Fruit fly (Drosophila melanogaster) whole organism, prepupa: Measurements from ENCODE around the gene repo.

Experiments used
- CG11294 ChIP-seq: fragments of 200-800 bp; sonication (Bioruptor generic); IDR thresholded peaks from 2 replicates; pipeline ENCODE4 v1.3.6; 2022; ENCODE audit warnings: missing biosample characterization, missing genetic modification characterization
- CG11762 ChIP-seq: fragments of 200-800 bp; sonication (Bioruptor generic); optimal IDR thresholded peaks from 3 replicates; lab custom pipeline; 2016; ENCODE audit warnings: missing biosample characterization, missing genetic modification characterization; ENCODE audit not compliant: insufficient read depth
- CG16779 ChIP-seq: fragments of 200-800 bp; sonication (Bioruptor generic); optimal IDR thresholded peaks from 3 replicates; lab custom pipeline; 2017; ENCODE audit warnings: missing biosample characterization, mild to moderate bottlenecking, missing genetic modification characterization
- CG31627 ChIP-seq: fragments of 200-800 bp; sonication (Bioruptor generic); optimal IDR thresholded peaks from 3 replicates; lab custom pipeline; 2016; ENCODE audit warnings: missing biosample characterization, missing genetic modification characterization
- CG34406 ChIP-seq: fragments of 200-800 bp; sonication (Bioruptor generic); optimal IDR thresholded peaks from 3 replicates; lab custom pipeline; 2016; ENCODE audit warnings: missing biosample characterization, missing genetic modification characterization
- CG3919 ChIP-seq: fragments of 200-800 bp; sonication (Bioruptor generic); optimal IDR thresholded peaks from 3 replicates; lab custom pipeline; 2016; ENCODE audit warnings: missing biosample characterization, missing genetic modification characterization
- CG4318 ChIP-seq: fragments of 200-800 bp; sonication (Bioruptor generic); optimal IDR thresholded peaks from 3 replicates; lab custom pipeline; 2017; ENCODE audit warnings: missing biosample characterization, mild to moderate bottlenecking, missing genetic modification characterization
- CG6276 ChIP-seq: fragments of 200-800 bp; sonication (Bioruptor generic); optimal IDR thresholded peaks from 2 replicates; lab custom pipeline; 2017; ENCODE audit warnings: missing biosample characterization, mild to moderate bottlenecking, missing genetic modification characterization
- CG6792 ChIP-seq: fragments of 200-800 bp; sonication (Bioruptor generic); optimal IDR thresholded peaks from 3 replicates; lab custom pipeline; 2016; ENCODE audit warnings: missing biosample characterization, missing genetic modification characterization
- CG6808 ChIP-seq: fragments of 200-800 bp; sonication (Bioruptor generic); optimal IDR thresholded peaks from 3 replicates; lab custom pipeline; 2017; ENCODE audit warnings: missing biosample characterization, missing genetic modification characterization, mild to moderate bottlenecking, moderate library complexity, missing genetic modification reagents
- CG7368 ChIP-seq: fragments of 200-800 bp; sonication (Bioruptor generic); optimal IDR thresholded peaks from 3 replicates; lab custom pipeline; 2016; ENCODE audit warnings: missing biosample characterization, missing genetic modification characterization
- CG8119 ChIP-seq: fragments of 200-800 bp; sonication (Bioruptor generic); IDR thresholded peaks from 3 replicates; pipeline ENCODE4 v1.3.6; 2022; ENCODE audit warnings: missing biosample characterization, missing genetic modification characterization
- CG8319 ChIP-seq: fragments of 200-800 bp; sonication (Bioruptor generic); optimal IDR thresholded peaks from 3 replicates; lab custom pipeline; 2016; ENCODE audit warnings: missing biosample characterization, missing genetic modification characterization
- CG8632 ChIP-seq: fragments of 200-800 bp; sonication (Bioruptor generic); optimal IDR thresholded peaks from 3 replicates; lab custom pipeline; 2016; ENCODE audit warnings: missing biosample characterization, missing genetic modification characterization
- CG9139 ChIP-seq: fragments of 200-800 bp; sonication (Bioruptor generic); optimal IDR thresholded peaks from 3 replicates; lab custom pipeline; 2017; ENCODE audit warnings: missing biosample characterization, mild to moderate bottlenecking, missing genetic modification characterization
- Eip75B ChIP-seq: fragments of 200-800 bp; sonication (Bioruptor generic); optimal IDR thresholded peaks from 3 replicates; lab custom pipeline; 2016; ENCODE audit warnings: missing biosample characterization, missing genetic modification characterization
- Eip78C ChIP-seq: fragments of 200-800 bp; sonication (Bioruptor generic); peaks from one replicate; lab custom pipeline; 2016; ENCODE audit warnings: missing biosample characterization, missing genetic modification characterization
- Eip93F ChIP-seq: fragments of 200-800 bp; sonication (Bioruptor generic); optimal IDR thresholded peaks from 2 replicates; lab custom pipeline; 2016; ENCODE audit warnings: missing biosample characterization, mild to moderate bottlenecking, missing genetic modification characterization
- Ets21C ChIP-seq: fragments of 200-800 bp; sonication (Bioruptor generic); optimal IDR thresholded peaks from 3 replicates; lab custom pipeline; 2016; ENCODE audit warnings: missing biosample characterization, missing genetic modification characterization
- Ets96B ChIP-seq: fragments of 200-800 bp; optimal IDR thresholded peaks from 2 replicates; lab custom pipeline; 2019; ENCODE audit warnings: missing biosample characterization, mild to moderate bottlenecking, missing genetic modification characterization, moderate library complexity
- Hr38 ChIP-seq: sonication (Bioruptor generic); optimal IDR thresholded peaks from 2 replicates; lab custom pipeline; 2016; ENCODE audit warnings: missing biosample characterization, missing genetic modification characterization
- Hr4 ChIP-seq: fragments of 200-800 bp; sonication (Bioruptor generic); optimal IDR thresholded peaks from 3 replicates; lab custom pipeline; 2016; ENCODE audit warnings: missing biosample characterization, missing genetic modification characterization
- OdsH ChIP-seq: fragments of 200-800 bp; sonication (Bioruptor generic); optimal IDR thresholded peaks from 3 replicates; lab custom pipeline; 2016; ENCODE audit warnings: missing biosample characterization, missing genetic modification characterization
- Smox ChIP-seq: fragments of 200-800 bp; sonication (Bioruptor generic); optimal IDR thresholded peaks from 3 replicates; lab custom pipeline; 2016; ENCODE audit warnings: missing biosample characterization, missing genetic modification characterization
- Sox102F ChIP-seq: fragments of 200-800 bp; sonication (Bioruptor generic); optimal IDR thresholded peaks from 2 replicates; lab custom pipeline; 2016; ENCODE audit warnings: missing biosample characterization, mild to moderate bottlenecking, missing genetic modification characterization
- Sox14 ChIP-seq: fragments of 200-800 bp; sonication (Bioruptor generic); optimal IDR thresholded peaks from 3 replicates; lab custom pipeline; 2016; ENCODE audit warnings: missing biosample characterization, missing genetic modification characterization
- achi ChIP-seq: fragments of 200-800 bp; sonication (Bioruptor generic); optimal IDR thresholded peaks from 3 replicates; lab custom pipeline; 2016; ENCODE audit warnings: missing biosample characterization, missing genetic modification characterization
- acj6 ChIP-seq: fragments of 200-800 bp; sonication (Bioruptor generic); optimal IDR thresholded peaks from 3 replicates; lab custom pipeline; 2016; ENCODE audit warnings: missing biosample characterization, missing genetic modification characterization
- cyc ChIP-seq: fragments of 200-800 bp; sonication (Bioruptor generic); optimal IDR thresholded peaks from 3 replicates; lab custom pipeline; 2016; ENCODE audit warnings: missing biosample characterization, missing genetic modification characterization
- dac ChIP-seq: fragments of 200-800 bp; sonication (Bioruptor generic); optimal IDR thresholded peaks from 2 replicates; lab custom pipeline; 2017; ENCODE audit warnings: missing biosample characterization, mild to moderate bottlenecking, missing genetic modification characterization
- dsx ChIP-seq: fragments of 200-800 bp; optimal IDR thresholded peaks from 3 replicates; lab custom pipeline; 2019; ENCODE audit warnings: missing biosample characterization, mild to moderate bottlenecking, missing genetic modification characterization, moderate library complexity; ENCODE audit not compliant: poor library complexity, severe bottlenecking
- eg ChIP-seq: fragments of 200-800 bp; sonication (Bioruptor generic); IDR thresholded peaks from 3 replicates; pipeline ENCODE4 v1.3.6; 2022; ENCODE audit warnings: missing biosample characterization, missing genetic modification characterization
- esn ChIP-seq: fragments of 200-800 bp; sonication (Bioruptor generic); optimal IDR thresholded peaks from 2 replicates; lab custom pipeline; 2016; ENCODE audit warnings: missing biosample characterization, mild to moderate bottlenecking, missing genetic modification characterization, moderate library complexity
- fd59A ChIP-seq: fragments of 200-800 bp; sonication (Bioruptor generic); optimal IDR thresholded peaks from 2 replicates; lab custom pipeline; 2017; ENCODE audit warnings: missing biosample characterization, mild to moderate bottlenecking, missing genetic modification characterization, missing genetic modification reagents
- fkh ChIP-seq: fragments of 200-800 bp; sonication (Bioruptor generic); optimal IDR thresholded peaks from 3 replicates; lab custom pipeline; 2017; ENCODE audit warnings: missing biosample characterization, mild to moderate bottlenecking, missing genetic modification characterization, moderate library complexity
- lz ChIP-seq: fragments of 200-800 bp; sonication (Bioruptor generic); optimal IDR thresholded peaks from 3 replicates; lab custom pipeline; 2016; ENCODE audit warnings: missing biosample characterization, missing genetic modification characterization
- net ChIP-seq: fragments of 200-800 bp; sonication (Bioruptor generic); optimal IDR thresholded peaks from 3 replicates; lab custom pipeline; 2016; ENCODE audit warnings: missing biosample characterization, missing genetic modification characterization
- spab ChIP-seq: fragments of 200-800 bp; sonication (Bioruptor generic); optimal IDR thresholded peaks from 2 replicates; lab custom pipeline; 2017; ENCODE audit warnings: missing biosample characterization, mild to moderate bottlenecking, missing genetic modification characterization, missing genetic modification reagents
- ss ChIP-seq, 2 experiments: fragments of 200-800 bp; sonication (Bioruptor generic); optimal IDR thresholded peaks; 2 replicates in 1 of 2; 3 replicates in 1 of 2; lab custom pipeline; 2017 to 2018; ENCODE audit warnings: mild to moderate bottlenecking in 2 of 2, missing biosample characterization in 2 of 2, missing genetic modification characterization in 2 of 2, moderate library complexity in 1 of 2
- svp ChIP-seq: fragments of 200-800 bp; sonication (Bioruptor generic); peaks from one replicate; lab custom pipeline; 2016; ENCODE audit warnings: missing biosample characterization, missing genetic modification characterization
- topi ChIP-seq: fragments of 200-800 bp; sonication (Bioruptor generic); optimal IDR thresholded peaks from 3 replicates; lab custom pipeline; 2016; ENCODE audit warnings: missing biosample characterization, missing genetic modification characterization
- vri ChIP-seq: fragments of 200-800 bp; sonication (Bioruptor generic); optimal IDR thresholded peaks from 3 replicates; lab custom pipeline; 2016; ENCODE audit warnings: missing biosample characterization, mild to moderate bottlenecking, missing genetic modification characterization

repo gene

dm6 chr3R:18223434-18223833, 12.6 kb upstream of the repo start, which contains the start of the genes mTerf5 and Non3 (continued):
- TF ChIP-seq CG8119 (GFP tag; lab: Robert Waterston, UW) (0 out of 3 replicates have a peak, but pooled peaks have one; percentile 19), Ets96B (tag; lab: Kevin White, UChicago) (peak; percentile 58), CG3919 (peak; percentile 53), CG11294 (no peak), OdsH (GFP tag; lab: Kevin White, UChicago) (peak; percentile 63), acj6 (GFP tag; lab: Kevin White, UChicago) (peak; percentile 44), esn (peak; percentile 65), CG8632 (GFP tag; lab: Kevin White, UChicago) (peak; percentile 65), net (GFP tag; lab: Kevin White, UChicago) (peak; percentile 21), Hr38 (no peak), spab (no peak), CG7368 (GFP tag; lab: Kevin White, UChicago) (no peak), achi (GFP tag; lab: Kevin White, UChicago) (peak; percentile 66), eg (GFP tag; lab: Robert Waterston, UW) (no peak), CG6276 (GFP tag; lab: Kevin White, UChicago) (no peak), Sox102F (GFP tag; lab: Kevin White, UChicago) (no peak), CG6808 (GFP tag; lab: Kevin White, UChicago) (no peak), dsx (peak; percentile 55), ss (GFP tag; optimal IDR thresholded peaks at IDR 0.05; lab: Kevin White, UChicago) (peak in 1 of 2 experiments; percentile 14)

dm6 chr3R:18226043-18226808, 9.8 kb upstream of the repo start, which contains the start of the genes CG7168 and Mdh2:
Gene CG7168, minus strand, starts transcription at chr3R:18226082.
Gene Mdh2, plus strand, starts transcription at chr3R:18226396.
- TF ChIP-seq CG6808 (GFP tag; lab: Kevin White, UChicago) (no peak), Hr4 (GFP tag; lab: Kevin White, UChicago) (no peak), dsx (peak; percentile 28), vri (peak; percentile 82), Eip75B (GFP tag; lab: Kevin White, UChicago) (no peak), CG16779 (tag; lab: Kevin White, UChicago) (no peak), acj6 (GFP tag; lab: Kevin White, UChicago) (no peak), CG4318 (GFP tag; lab: Kevin White, UChicago) (no peak), Sox14 (GFP tag; lab: Kevin White, UChicago) (peak; percentile 7), Smox (GFP tag; lab: Kevin White, UChicago) (no peak), CG9139 (GFP tag; lab: Kevin White, UChicago) (no peak), Sox102F (GFP tag; lab: Kevin White, UChicago) (no peak), esn (peak; percentile 17), fd59A (no peak), CG11294 (no peak), Hr38 (no peak), fkh (GFP tag; lab: Kevin White, UChicago) (peak; percentile 79), Eip78C (GFP tag; lab: Kevin White, UChicago) (no peak), CG11762 (GFP tag; lab: Kevin White, UChicago) (no peak), CG34406 (GFP tag; lab: Kevin White, UChicago) (no peak), Ets21C (GFP tag; lab: Kevin White, UChicago) (no peak), spab (no peak), svp (GFP tag; lab: Kevin White, UChicago) (peak; percentile 75), dac (no peak), topi (GFP tag; lab: Kevin White, UChicago) (peak; percentile 2), CG6792 (no peak), lz (GFP tag; lab: Kevin White, UChicago) (peak; percentile 19), CG8319 (no peak), cyc (no peak), net (GFP tag; lab: Kevin White, UChicago) (no peak), CG31627 (GFP tag; lab: Kevin White, UChicago) (no peak), Eip93F (GFP tag; lab: Kevin White, UChicago) (no peak)
- TF ChIP-seq, all 60 proteins: peak for 8
